Fruit fly (Drosophila melanogaster) whole organism, embryonic: ENCODE data around the gene mei-218.

Experiments
- Aef1 ChIP-seq: fragments of 200-800 bp; sonication (Bioruptor generic); IDR thresholded peaks from 3 replicates; pipeline ENCODE4 v1.3.6; 2022; ENCODE audit warnings: missing biosample characterization, missing genetic modification characterization
- CG10267 ChIP-seq: fragments of 200-800 bp; sonication (Bioruptor generic); optimal IDR thresholded peaks from 2 replicates; lab custom pipeline; 2018; ENCODE audit warnings: missing biosample characterization, mild to moderate bottlenecking, missing genetic modification characterization, moderate library complexity
- CG13624 ChIP-seq: fragments of 200-800 bp; sonication (Bioruptor generic); optimal IDR thresholded peaks from 2 replicates; lab custom pipeline; 2016; ENCODE audit warnings: missing biosample characterization, missing genetic modification characterization
- CG14014 ChIP-seq: fragments of 200-800 bp; sonication (Bioruptor generic); IDR thresholded peaks from 2 replicates; pipeline ENCODE4 v1.3.6; 2022; ENCODE audit warnings: missing biosample characterization, missing genetic modification characterization
- CG14710 ChIP-seq: fragments of 200-800 bp; sonication (Bioruptor generic); optimal IDR thresholded peaks from 3 replicates; lab custom pipeline; 2019; ENCODE audit warnings: missing biosample characterization, mild to moderate bottlenecking, missing genetic modification characterization, moderate library complexity
- CG14860 ChIP-seq: fragments of 200-800 bp; sonication (Bioruptor generic); IDR thresholded peaks from 3 replicates; pipeline ENCODE4 v1.3.6; 2022; ENCODE audit warnings: missing biosample characterization, missing genetic modification characterization; ENCODE audit not compliant: partially characterized antibody
- CG16813 ChIP-seq: fragments of 200-800 bp; sonication (Bioruptor generic); IDR thresholded peaks from 3 replicates; pipeline ENCODE4 v1.3.6; 2022; ENCODE audit warnings: missing biosample characterization, missing genetic modification characterization; ENCODE audit not compliant: partially characterized antibody
- CG17359 ChIP-seq: fragments of 200-800 bp; sonication (Bioruptor generic); optimal IDR thresholded peaks from 3 replicates; lab custom pipeline; 2018; ENCODE audit warnings: missing biosample characterization, mild to moderate bottlenecking, missing genetic modification characterization, moderate library complexity
- CG17829 ChIP-seq: fragments of 200-800 bp; optimal IDR thresholded peaks from 2 replicates; lab custom pipeline; 2019; ENCODE audit warnings: missing biosample characterization, mild to moderate bottlenecking, missing genetic modification characterization, moderate library complexity
- CG2120 ChIP-seq: fragments of 200-800 bp; sonication (Bioruptor generic); optimal IDR thresholded peaks from 3 replicates; lab custom pipeline; 2016; ENCODE audit warnings: missing biosample characterization, missing genetic modification characterization
- CG2129 ChIP-seq: fragments of 200-800 bp; sonication (Bioruptor generic); IDR thresholded peaks from 2 replicates; pipeline ENCODE4 v1.3.6; 2022; ENCODE audit warnings: missing biosample characterization, missing genetic modification characterization; ENCODE audit not compliant: partially characterized antibody
- CG42726 ChIP-seq: fragments of 200-800 bp; sonication (Bioruptor generic); IDR thresholded peaks from 2 replicates; pipeline ENCODE4 v1.3.6; 2022; ENCODE audit warnings: missing biosample characterization, missing genetic modification characterization; ENCODE audit not compliant: partially characterized antibody
- CG4360 ChIP-seq: fragments of 200-800 bp; sonication (Bioruptor generic); IDR thresholded peaks from 2 replicates; pipeline ENCODE4 v1.3.6; 2022; ENCODE audit warnings: missing biosample characterization, missing genetic modification characterization
- CG6813 ChIP-seq: fragments of 200-800 bp; sonication (Bioruptor generic); optimal IDR thresholded peaks from 2 replicates; lab custom pipeline; 2017; ENCODE audit warnings: missing biosample characterization, missing genetic modification characterization, mild to moderate bottlenecking, moderate library complexity, missing genetic modification reagents
- CG7786 ChIP-seq: fragments of 200-800 bp; sonication (Bioruptor generic); optimal IDR thresholded peaks from 2 replicates; lab custom pipeline; 2016; ENCODE audit warnings: missing biosample characterization, missing genetic modification characterization
- CG7963 ChIP-seq: fragments of 200-800 bp; sonication (Bioruptor generic); IDR thresholded peaks from 3 replicates; pipeline ENCODE4 v1.3.6; 2022; ENCODE audit warnings: missing biosample characterization, missing genetic modification characterization; ENCODE audit not compliant: partially characterized antibody
- CG8765 ChIP-seq: fragments of 200-800 bp; sonication (Bioruptor generic); IDR thresholded peaks from 2 replicates; pipeline ENCODE4 v1.3.6; 2022; ENCODE audit warnings: missing biosample characterization, missing genetic modification characterization
- CHES-1-like ChIP-seq: fragments of 200-800 bp; sonication (Bioruptor generic); optimal IDR thresholded peaks from 2 replicates; lab custom pipeline; 2016; ENCODE audit warnings: missing biosample characterization, missing genetic modification characterization
- CkIIα-i1 ChIP-seq: fragments of 200-800 bp; sonication (Bioruptor generic); IDR thresholded peaks from 2 replicates; pipeline ENCODE4 v1.3.6; 2022; ENCODE audit warnings: missing biosample characterization, missing genetic modification characterization
- Dref ChIP-seq: fragments of 200-800 bp; sonication (Bioruptor generic); IDR thresholded peaks from 2 replicates; pipeline ENCODE4 v1.3.6; 2022; ENCODE audit warnings: missing biosample characterization, missing genetic modification characterization
- Ets97D ChIP-seq: fragments of 200-800 bp; sonication (Bioruptor generic); optimal IDR thresholded peaks from 3 replicates; lab custom pipeline; 2016; ENCODE audit warnings: missing biosample characterization, missing genetic modification characterization
- HLHmδ ChIP-seq: fragments of 200-800 bp; sonication (Bioruptor generic); optimal IDR thresholded peaks from 2 replicates; lab custom pipeline; 2018; ENCODE audit warnings: missing biosample characterization, mild to moderate bottlenecking, missing genetic modification characterization, moderate library complexity
- HmgD ChIP-seq: fragments of 200-800 bp; sonication (Bioruptor generic); optimal IDR thresholded peaks from 3 replicates; lab custom pipeline; 2016; ENCODE audit warnings: missing biosample characterization, missing genetic modification characterization
- HmgZ ChIP-seq: fragments of 200-800 bp; sonication (Bioruptor generic); optimal IDR thresholded peaks from 2 replicates; lab custom pipeline; 2018; ENCODE audit warnings: missing biosample characterization, mild to moderate bottlenecking, missing genetic modification characterization
- Meics ChIP-seq: fragments of 200-800 bp; sonication (Bioruptor generic); optimal IDR thresholded peaks from 2 replicates; lab custom pipeline; 2017; ENCODE audit warnings: missing biosample characterization, mild to moderate bottlenecking, missing genetic modification characterization
- Rfx ChIP-seq: fragments of 200-800 bp; sonication (Bioruptor generic); IDR thresholded peaks from 2 replicates; pipeline ENCODE4 v1.3.6; 2022; ENCODE audit warnings: missing biosample characterization, missing genetic modification characterization
- Scr ChIP-seq: fragments of 200-800 bp; sonication (Bioruptor generic); IDR thresholded peaks from 2 replicates; pipeline ENCODE4 v1.3.6; 2022; ENCODE audit warnings: missing biosample characterization, missing genetic modification characterization; ENCODE audit not compliant: partially characterized antibody
- Stat92E ChIP-seq, 3 experiments: fragments of >200 bp in 2 of 3; fragments of 200-800 bp in 1 of 3; sonication (Bioruptor generic) in 1 of 3; optimal IDR thresholded peaks; 2 replicates each; lab custom pipeline; 2017 to 2019; ENCODE audit warnings: missing biosample characterization in 3 of 3, missing genetic modification characterization in 3 of 3, mild to moderate bottlenecking in 1 of 3, moderate library complexity in 1 of 3
- Xbp1 ChIP-seq: fragments of 200-800 bp; sonication (Bioruptor generic); optimal IDR thresholded peaks from 3 replicates; lab custom pipeline; 2016; ENCODE audit warnings: missing biosample characterization, mild to moderate bottlenecking, missing genetic modification characterization
- bbx ChIP-seq: fragments of 200-800 bp; sonication (Bioruptor generic); IDR thresholded peaks from 2 replicates; pipeline ENCODE4 v1.3.6; 2022; ENCODE audit warnings: missing biosample characterization, missing genetic modification characterization; ENCODE audit not compliant: partially characterized antibody
- corto ChIP-seq: fragments of 200-800 bp; sonication (Bioruptor generic); optimal IDR thresholded peaks from 2 replicates; lab custom pipeline; 2016; ENCODE audit warnings: missing biosample characterization, mild to moderate bottlenecking, missing genetic modification characterization, moderate library complexity
- dati ChIP-seq: fragments of 200-800 bp; sonication (Bioruptor generic); IDR thresholded peaks from 2 replicates; pipeline ENCODE4 v1.3.6; 2022; ENCODE audit warnings: missing biosample characterization, missing genetic modification characterization
- fd102C ChIP-seq: fragments of 200-800 bp; sonication (Bioruptor generic); optimal IDR thresholded peaks from 2 replicates; lab custom pipeline; 2018; ENCODE audit warnings: missing biosample characterization, mild to moderate bottlenecking, missing genetic modification characterization, moderate library complexity
- hb ChIP-seq: fragments of 200-800 bp; sonication (Bioruptor generic); IDR thresholded peaks from 3 replicates; pipeline ENCODE4 v1.3.6; 2022; ENCODE audit warnings: missing biosample characterization, missing genetic modification characterization; ENCODE audit not compliant: partially characterized antibody
- her ChIP-seq: fragments of 200-800 bp; sonication (Bioruptor generic); optimal IDR thresholded peaks from 2 replicates; lab custom pipeline; 2016; ENCODE audit warnings: missing biosample characterization, missing genetic modification characterization
- kni ChIP-seq: fragments of 200-800 bp; sonication (Bioruptor generic); optimal IDR thresholded peaks from 3 replicates; lab custom pipeline; 2017; ENCODE audit warnings: mild to moderate bottlenecking, missing biosample characterization, missing genetic modification reagents, missing genetic modification characterization
- mld ChIP-seq: fragments of 200-800 bp; sonication (Bioruptor generic); IDR thresholded peaks from 3 replicates; pipeline ENCODE4 v1.3.6; 2022; ENCODE audit warnings: missing biosample characterization, missing genetic modification characterization; ENCODE audit not compliant: partially characterized antibody
- nerfin-2 ChIP-seq: fragments of 200-800 bp; sonication (Bioruptor generic); IDR thresholded peaks from 2 replicates; pipeline ENCODE4 v1.3.6; 2022; ENCODE audit warnings: missing biosample characterization, missing genetic modification characterization; ENCODE audit not compliant: partially characterized antibody
- pan ChIP-seq, 4 experiments: fragments of >200 bp in 3 of 4; fragments of 200-800 bp in 1 of 4; sonication (Bioruptor generic) in 1 of 4; optimal IDR thresholded peaks in 3 of 4; IDR thresholded peaks in 1 of 4; 2 replicates each; pipeline versions ENCODE4 v1.3.6 to Lab custom; 2017 to 2022; ENCODE audit warnings: missing biosample characterization in 2 of 4, missing genetic modification characterization in 2 of 4, mixed read lengths in 1 of 4
- pfk ChIP-seq: fragments of 200-800 bp; sonication (Bioruptor generic); optimal IDR thresholded peaks from 2 replicates; lab custom pipeline; 2018; ENCODE audit warnings: missing biosample characterization, mild to moderate bottlenecking, missing genetic modification characterization, moderate library complexity
- pzg ChIP-seq: fragments of 200-800 bp; sonication (Bioruptor generic); optimal IDR thresholded peaks from 3 replicates; lab custom pipeline; 2018; ENCODE audit warnings: missing biosample characterization, mild to moderate bottlenecking, missing genetic modification characterization, moderate library complexity
- row ChIP-seq: fragments of 200-800 bp; sonication (Bioruptor generic); IDR thresholded peaks from 3 replicates; pipeline ENCODE4 v1.3.6; 2022; ENCODE audit warnings: missing biosample characterization, missing genetic modification characterization
- sqz ChIP-seq: fragments of 200-800 bp; sonication (Bioruptor generic); optimal IDR thresholded peaks from 3 replicates; lab custom pipeline; 2018; ENCODE audit warnings: missing biosample characterization, mild to moderate bottlenecking, missing genetic modification characterization
- stwl ChIP-seq: fragments of 200-800 bp; sonication (Bioruptor generic); optimal IDR thresholded peaks from 3 replicates; lab custom pipeline; 2018; ENCODE audit warnings: missing biosample characterization, mild to moderate bottlenecking, missing genetic modification characterization, moderate library complexity
- trem ChIP-seq: fragments of 200-800 bp; optimal IDR thresholded peaks from 3 replicates; lab custom pipeline; 2019; ENCODE audit warnings: missing biosample characterization, mild to moderate bottlenecking, missing genetic modification characterization, moderate library complexity
- vnd ChIP-seq: fragments of 200-800 bp; sonication (Bioruptor generic); IDR thresholded peaks from 3 replicates; pipeline ENCODE4 v1.3.6; 2022; ENCODE audit warnings: missing biosample characterization, missing genetic modification characterization; ENCODE audit not compliant: partially characterized antibody
- zf30C ChIP-seq: fragments of 200-800 bp; sonication (Bioruptor generic); optimal IDR thresholded peaks from 3 replicates; lab custom pipeline; 2018; ENCODE audit warnings: missing biosample characterization, mild to moderate bottlenecking, missing genetic modification characterization

The mei-218 gene

dm6 chrX:17159819-17160218 is 17.0 kb upstream of the mei-218 start, which contains the start of gene baz (continued):
- peak; percentile 40 for TF ChIP-seq CG14710 (tag; lab: Kevin White, UChicago)
- TF ChIP-seq Aef1 (GFP tag; lab: Robert Waterston, UW), result peak; percentile 83
- no peak for TF ChIP-seq CG7786 (GFP tag; lab: Kevin White, UChicago)
- TF ChIP-seq bbx (GFP tag; lab: Robert Waterston, UW), result peak; percentile 93
- peak; percentile 49 for TF ChIP-seq HmgZ (tag; lab: Kevin White, UChicago)
- TF ChIP-seq CG6813 (GFP tag; lab: Kevin White, UChicago), result no peak
- peak; percentile 22 for TF ChIP-seq CHES-1-like (GFP tag; lab: Kevin White, UChicago)
- peak; percentile 74 for TF ChIP-seq vnd (GFP tag; lab: Robert Waterston, UW)
- TF ChIP-seq pan (optimal IDR thresholded peaks at IDR 0.05; lab: Kevin White, UChicago), result no peak
- TF ChIP-seq pan (GFP tag; optimal IDR thresholded peaks at IDR 0.05 in 1 of 2, IDR thresholded peaks at IDR 0.05 in 1 of 2), result peak in 1 of 2 experiments; percentile 19
- peak; percentile 61 for TF ChIP-seq sqz (GFP tag; lab: Kevin White, UChicago)
- peak; percentile 34 for TF ChIP-seq HmgD (GFP tag; lab: Kevin White, UChicago)
- TF ChIP-seq CG14860 (GFP tag; lab: Robert Waterston, UW), result peak; percentile 73
- TF ChIP-seq stwl (tag; lab: Kevin White, UChicago), result peak; percentile 31
- TF ChIP-seq CG10267 (tag; lab: Kevin White, UChicago), result peak; percentile 28
- TF ChIP-seq CG13624 (GFP tag; lab: Kevin White, UChicago), result peak; percentile 43
- TF ChIP-seq trem (tag; lab: Kevin White, UChicago), result peak; percentile 66
- TF ChIP-seq hb, result peak; percentile 75
- no peak for TF ChIP-seq pfk (GFP tag; lab: Kevin White, UChicago)
- TF ChIP-seq row (GFP tag; lab: Robert Waterston, UW), result peak; percentile 50
- peak; percentile 5 for TF ChIP-seq her
- TF ChIP-seq Rfx (GFP tag; lab: Robert Waterston, UW), result peak; percentile 63; the same call in 1 of the 2 replicates
- peak; percentile 27 for TF ChIP-seq CG17829 (tag; lab: Kevin White, UChicago)
- TF ChIP-seq dati (GFP tag; lab: Robert Waterston, UW), result no peak
- peak; percentile 18 for TF ChIP-seq Xbp1 (GFP tag; lab: Kevin White, UChicago)
- no peak for TF ChIP-seq CkIIα-i1 (GFP tag; lab: Robert Waterston, UW)
- TF ChIP-seq Dref (GFP tag; lab: Robert Waterston, UW), result peak; percentile 59
- peak; percentile 82 for TF ChIP-seq CG4360 (GFP tag; lab: Robert Waterston, UW)
- no peak for TF ChIP-seq zf30C (GFP tag; lab: Kevin White, UChicago)
- TF ChIP-seq kni (GFP tag; lab: Kevin White, UChicago), result no peak
- peak; percentile 1 for TF ChIP-seq CG17359 (tag; lab: Kevin White, UChicago)
- TF ChIP-seq CG2129 (GFP tag; lab: Robert Waterston, UW), result peak; percentile 58
- TF ChIP-seq CG2120 (GFP tag; lab: Kevin White, UChicago), result peak; percentile 3
- TF ChIP-seq pzg, result peak; percentile 91
- peak; percentile 85 for TF ChIP-seq Scr (GFP tag; lab: Robert Waterston, UW)
- TF ChIP-seq mld (GFP tag; lab: Robert Waterston, UW), result peak; percentile 94
- peak; percentile 90 for TF ChIP-seq CG42726 (GFP tag; lab: Robert Waterston, UW)
- peak; percentile 68 for TF ChIP-seq Ets97D (GFP tag; lab: Kevin White, UChicago)
- no peak for TF ChIP-seq CG14014 (GFP tag; lab: Robert Waterston, UW)
- TF ChIP-seq CG16813 (GFP tag; lab: Robert Waterston, UW), result peak; percentile 85
- peak; percentile 62; the same call in 1 of the 2 replicates for TF ChIP-seq nerfin-2 (GFP tag; lab: Robert Waterston, UW)
- TF ChIP-seq HLHmδ (GFP tag; lab: Kevin White, UChicago), result peak; percentile 17
- no peak for TF ChIP-seq fd102C (GFP tag; lab: Kevin White, UChicago)
- TF ChIP-seq corto (GFP tag; lab: Kevin White, UChicago), result no peak
- peak in 1 of 3 experiments; percentile 46 for TF ChIP-seq Stat92E (GFP tag; optimal IDR thresholded peaks at IDR 0.05; lab: Kevin White, UChicago)
- TF ChIP-seq Meics (GFP tag; lab: Kevin White, UChicago), result no peak
- TF ChIP-seq CG7963, result peak; percentile 87
- 0 out of 2 replicates have a peak, but pooled peaks have one; percentile 6 for TF ChIP-seq CG8765 (GFP tag; lab: Robert Waterston, UW)
- TF ChIP-seq, all 482 proteins: peak for 99
